Fruit fly (Drosophila melanogaster) whole organism, embryonic: Measurements from ENCODE around the gene Sdhaf3.

ENCODE experiments used
- Bdp1 ChIP-seq: fragments of 200-800 bp; sonication (Bioruptor generic); optimal IDR thresholded peaks from 3 replicates; lab custom pipeline; 2016; ENCODE audit warnings: missing biosample characterization, missing genetic modification characterization
- Bgb ChIP-seq: fragments of 200-800 bp; sonication (Bioruptor generic); IDR thresholded peaks from 2 replicates; pipeline ENCODE4 v1.3.6; 2022; ENCODE audit warnings: missing biosample characterization, missing genetic modification characterization; ENCODE audit not compliant: partially characterized antibody
- CG10209 ChIP-seq: fragments of 200-800 bp; sonication (Bioruptor generic); optimal IDR thresholded peaks from 3 replicates; lab custom pipeline; 2017; ENCODE audit warnings: missing biosample characterization, mild to moderate bottlenecking, missing genetic modification characterization, missing genetic modification reagents
- CG11504 ChIP-seq: fragments of 200-800 bp; sonication (Bioruptor generic); optimal IDR thresholded peaks from 3 replicates; lab custom pipeline; 2019; ENCODE audit warnings: missing biosample characterization, mild to moderate bottlenecking, missing genetic modification characterization, moderate library complexity
- CG13894 ChIP-seq: fragments of 200-800 bp; sonication (Bioruptor generic); optimal IDR thresholded peaks from 3 replicates; lab custom pipeline; 2018; ENCODE audit warnings: missing biosample characterization, mild to moderate bottlenecking, missing genetic modification characterization, moderate library complexity
- CG2199 ChIP-seq: fragments of 200-800 bp; sonication (Bioruptor generic); IDR thresholded peaks from 3 replicates; pipeline ENCODE4 v1.3.6; 2022; ENCODE audit warnings: missing biosample characterization, missing genetic modification characterization
- CG3163 ChIP-seq: fragments of 200-800 bp; sonication (Bioruptor generic); optimal IDR thresholded peaks from 3 replicates; lab custom pipeline; 2016; ENCODE audit warnings: missing biosample characterization, missing genetic modification characterization
- CG3281 ChIP-seq: fragments of 200-800 bp; sonication (Bioruptor generic); optimal IDR thresholded peaks from 3 replicates; lab custom pipeline; 2017; ENCODE audit warnings: missing biosample characterization, mild to moderate bottlenecking, missing genetic modification characterization
- CG4360 ChIP-seq: fragments of 200-800 bp; sonication (Bioruptor generic); IDR thresholded peaks from 2 replicates; pipeline ENCODE4 v1.3.6; 2022; ENCODE audit warnings: missing biosample characterization, missing genetic modification characterization
- CG5180 ChIP-seq: fragments of 200-800 bp; sonication (Bioruptor generic); optimal IDR thresholded peaks from 3 replicates; lab custom pipeline; 2017; ENCODE audit warnings: missing biosample characterization, missing genetic modification characterization, mild to moderate bottlenecking, moderate library complexity, missing genetic modification reagents
- CG6683 ChIP-seq: fragments of 200-800 bp; sonication (Bioruptor generic); optimal IDR thresholded peaks from 2 replicates; lab custom pipeline; 2017; ENCODE audit warnings: missing biosample characterization, mild to moderate bottlenecking, missing genetic modification characterization, missing genetic modification reagents
- CG6791 ChIP-seq: fragments of 200-800 bp; sonication (Bioruptor generic); IDR thresholded peaks from 3 replicates; pipeline ENCODE4 v1.3.6; 2022; ENCODE audit warnings: missing biosample characterization, missing genetic modification characterization; ENCODE audit not compliant: partially characterized antibody
- CG8290 ChIP-seq, 3 experiments: fragments of 200-800 bp; sonication (Bioruptor generic); optimal IDR thresholded peaks; 2 replicates each; lab custom pipeline; 2016 to 2019; ENCODE audit warnings: missing biosample characterization in 3 of 3, missing genetic modification characterization in 3 of 3, mild to moderate bottlenecking in 2 of 3, moderate library complexity in 1 of 3
- CG9215 ChIP-seq: fragments of 200-800 bp; sonication (Bioruptor generic); IDR thresholded peaks from 2 replicates; pipeline ENCODE4 v1.3.6; 2022; ENCODE audit warnings: missing biosample characterization, missing genetic modification characterization
- CG9609 ChIP-seq: fragments of 200-800 bp; sonication (Bioruptor generic); optimal IDR thresholded peaks from 3 replicates; lab custom pipeline; 2016; ENCODE audit warnings: missing biosample characterization, missing genetic modification characterization
- CG9817 ChIP-seq: fragments of 200-800 bp; sonication (Bioruptor generic); optimal IDR thresholded peaks from 2 replicates; lab custom pipeline; 2018; ENCODE audit warnings: missing biosample characterization, mild to moderate bottlenecking, missing genetic modification characterization, moderate library complexity
- D19A ChIP-seq: fragments of 200-800 bp; optimal IDR thresholded peaks from 3 replicates; lab custom pipeline; 2019; ENCODE audit warnings: missing biosample characterization, mild to moderate bottlenecking, missing genetic modification characterization, moderate library complexity
- Deaf1 ChIP-seq: fragments of 200-800 bp; optimal IDR thresholded peaks from 3 replicates; lab custom pipeline; 2019; ENCODE audit warnings: missing biosample characterization, mild to moderate bottlenecking, missing genetic modification characterization, moderate library complexity
- Fer1 ChIP-seq: fragments of 200-800 bp; sonication (Bioruptor generic); optimal IDR thresholded peaks from 2 replicates; lab custom pipeline; 2017; ENCODE audit warnings: missing biosample characterization, mild to moderate bottlenecking, missing genetic modification characterization
- Hmx ChIP-seq: fragments of 200-800 bp; sonication (Bioruptor generic); optimal IDR thresholded peaks from 2 replicates; lab custom pipeline; 2016; ENCODE audit warnings: missing biosample characterization, missing genetic modification characterization
- Jarid2 ChIP-seq: fragments of 200-800 bp; sonication (Bioruptor generic); optimal IDR thresholded peaks from 3 replicates; lab custom pipeline; 2017; ENCODE audit warnings: mild to moderate bottlenecking, missing biosample characterization, missing genetic modification reagents, missing genetic modification characterization
- Kr ChIP-seq: fragments of 200-800 bp; sonication (Bioruptor generic); optimal IDR thresholded peaks from 2 replicates; lab custom pipeline; 2017; ENCODE audit warnings: missing biosample characterization, mild to moderate bottlenecking, missing genetic modification characterization
- MBD-R2 ChIP-seq: fragments of 200-800 bp; sonication (Bioruptor generic); IDR thresholded peaks from 2 replicates; pipeline ENCODE4 v1.3.6; 2022; ENCODE audit warnings: missing biosample characterization, missing genetic modification characterization
- Med ChIP-seq: fragments of 200-800 bp; sonication (Bioruptor generic); peaks from one replicate; lab custom pipeline; 2016; ENCODE audit warnings: missing biosample characterization, missing genetic modification characterization, mild to moderate bottlenecking, inconsistent platforms, moderate library complexity
- Opbp ChIP-seq: fragments of 200-800 bp; sonication (Bioruptor generic); IDR thresholded peaks from 3 replicates; pipeline ENCODE4 v1.3.6; 2022; ENCODE audit warnings: missing biosample characterization, missing genetic modification characterization; ENCODE audit not compliant: partially characterized antibody
- Ssrp ChIP-seq: fragments of 200-800 bp; sonication (Bioruptor generic); optimal IDR thresholded peaks from 2 replicates; lab custom pipeline; 2018; ENCODE audit warnings: missing biosample characterization, mild to moderate bottlenecking, missing genetic modification characterization, moderate library complexity
- Trl ChIP-seq, 3 experiments: fragments of >200 bp in 2 of 3; fragments of 200-800 bp in 1 of 3; sonication (Bioruptor generic) in 1 of 3; optimal IDR thresholded peaks; 2 replicates in 1 of 3; 3 replicates in 2 of 3; lab custom pipeline; 2016 to 2017; ENCODE audit warnings: missing biosample characterization in 1 of 3, missing genetic modification characterization in 1 of 3
- abd-A ChIP-seq: fragments of 200-800 bp; sonication (Bioruptor generic); optimal IDR thresholded peaks from 3 replicates; lab custom pipeline; 2019; ENCODE audit warnings: missing biosample characterization, mild to moderate bottlenecking, missing genetic modification characterization, moderate library complexity
- bbx ChIP-seq: fragments of 200-800 bp; sonication (Bioruptor generic); IDR thresholded peaks from 2 replicates; pipeline ENCODE4 v1.3.6; 2022; ENCODE audit warnings: missing biosample characterization, missing genetic modification characterization; ENCODE audit not compliant: partially characterized antibody
- bowl ChIP-seq: fragments of 200-800 bp; sonication (Bioruptor generic); IDR thresholded peaks from 2 replicates; pipeline ENCODE4 v1.3.6; 2022; ENCODE audit warnings: missing biosample characterization, missing genetic modification characterization
- chm ChIP-seq: fragments of 200-800 bp; sonication (Bioruptor generic); IDR thresholded peaks from 2 replicates; pipeline ENCODE4 v1.3.6; 2022; ENCODE audit warnings: missing biosample characterization, missing genetic modification characterization
- ci ChIP-seq: fragments of 200-800 bp; sonication (Bioruptor generic); IDR thresholded peaks from 3 replicates; pipeline ENCODE4 v1.3.6; 2022; ENCODE audit warnings: missing biosample characterization, missing genetic modification characterization
- eve ChIP-seq, 2 experiments: fragments of >200 bp; optimal IDR thresholded peaks; 2 replicates each; lab custom pipeline; 2017; ENCODE audit warnings: missing biosample characterization in 2 of 2, missing genetic modification characterization in 2 of 2
- gcm ChIP-seq: fragments of 200-800 bp; sonication (Bioruptor generic); optimal IDR thresholded peaks from 2 replicates; lab custom pipeline; 2019; ENCODE audit warnings: missing biosample characterization, mild to moderate bottlenecking, missing genetic modification characterization, moderate library complexity
- hkb ChIP-seq, 2 experiments: fragments of 200-800 bp in 1 of 2; fragments of >200 bp in 1 of 2; sonication (Bioruptor generic) in 1 of 2; IDR thresholded peaks in 1 of 2; optimal IDR thresholded peaks in 1 of 2; 2 replicates each; pipeline versions ENCODE4 v1.3.6 to Lab custom; 2017 to 2022; ENCODE audit warnings: missing biosample characterization in 1 of 2, missing genetic modification characterization in 1 of 2
- lbe ChIP-seq: fragments of 200-800 bp; sonication (Bioruptor generic); optimal IDR thresholded peaks from 2 replicates; lab custom pipeline; 2016; ENCODE audit warnings: missing biosample characterization, mild to moderate bottlenecking, missing genetic modification characterization
- maf-S ChIP-seq: fragments of 200-800 bp; sonication (Bioruptor generic); optimal IDR thresholded peaks from 2 replicates; lab custom pipeline; 2016; ENCODE audit warnings: missing biosample characterization, missing genetic modification characterization
- nom ChIP-seq: fragments of 200-800 bp; sonication (Bioruptor generic); optimal IDR thresholded peaks from 2 replicates; lab custom pipeline; 2017; ENCODE audit warnings: missing biosample characterization, missing genetic modification characterization, mild to moderate bottlenecking, moderate library complexity, missing genetic modification reagents
- otp ChIP-seq: fragments of 200-800 bp; sonication (Bioruptor generic); IDR thresholded peaks from 3 replicates; pipeline ENCODE4, ENCODE4 v1.3.6; 2022; ENCODE audit warnings: missing biosample characterization, missing genetic modification characterization
- pros ChIP-seq: fragments of 200-800 bp; sonication (Bioruptor generic); optimal IDR thresholded peaks from 3 replicates; lab custom pipeline; 2019; ENCODE audit warnings: missing biosample characterization, mild to moderate bottlenecking, missing genetic modification characterization, moderate library complexity
- row ChIP-seq: fragments of 200-800 bp; sonication (Bioruptor generic); IDR thresholded peaks from 3 replicates; pipeline ENCODE4 v1.3.6; 2022; ENCODE audit warnings: missing biosample characterization, missing genetic modification characterization
- sens ChIP-seq: fragments of 200-800 bp; sonication (Bioruptor generic); peaks from one replicate; lab custom pipeline; 2016; ENCODE audit warnings: missing biosample characterization, missing genetic modification characterization
- usp ChIP-seq: fragments of >200 bp; optimal IDR thresholded peaks from 2 replicates; lab custom pipeline; 2017; ENCODE audit warnings: missing biosample characterization, missing genetic modification characterization
- vvl ChIP-seq: fragments of 200-800 bp; sonication (Bioruptor generic); IDR thresholded peaks from 2 replicates; pipeline ENCODE4 v1.3.6; 2022; ENCODE audit warnings: missing biosample characterization, missing genetic modification characterization

Sdhaf3 gene

dm6 chr3R:16502595-16503305 is 20.5 kb upstream of the Sdhaf3 start, which contains the start of gene CG42342:
CG42342 (plus strand) TSS chr3R:16502770.
- TF ChIP-seq row (GFP tag; lab: Robert Waterston, UW), result no peak
- TF ChIP-seq hkb (optimal IDR thresholded peaks at IDR 0.05; lab: Kevin White, UChicago), result no peak
- 0 out of 2 replicates have a peak, but pooled peaks have one; percentile 10 for TF ChIP-seq hkb (GFP tag; IDR thresholded peaks at IDR 0.05; lab: Robert Waterston, UW)
- TF ChIP-seq CG11504, result peak; percentile 15
- 0 out of 3 replicates have a peak, but pooled peaks have one; percentile 12 for TF ChIP-seq CG2199
- TF ChIP-seq Jarid2, result peak; percentile 89
- peak; percentile 20 for TF ChIP-seq nom (GFP tag; lab: Kevin White, UChicago)
- peak; percentile 7 for TF ChIP-seq CG13894 (tag; lab: Kevin White, UChicago)
- TF ChIP-seq Hmx (GFP tag; lab: Kevin White, UChicago), result no peak
- TF ChIP-seq Trl (optimal IDR thresholded peaks at IDR 0.05; lab: Kevin White, UChicago), result peak; percentile 27 to 48
- no peak for TF ChIP-seq Trl (GFP tag; optimal IDR thresholded peaks at IDR 0.05; lab: Kevin White, UChicago)
- peak; percentile 19 for TF ChIP-seq abd-A
- TF ChIP-seq D19A (tag; lab: Kevin White, UChicago), result peak; percentile 3
- 0 out of 2 replicates have a peak, but pooled peaks have one; percentile 15 for TF ChIP-seq CG4360 (GFP tag; lab: Robert Waterston, UW)
- 0 out of 3 replicates have a peak, but pooled peaks have one; percentile 47 for TF ChIP-seq CG6791
- TF ChIP-seq MBD-R2 (GFP tag; lab: Robert Waterston, UW), result no peak
- no peak for TF ChIP-seq lbe (GFP tag; lab: Kevin White, UChicago)
- TF ChIP-seq Opbp (GFP tag; lab: Robert Waterston, UW), result peak; percentile 49; the same call in 2 of the 3 replicates
- TF ChIP-seq pros (GFP tag; lab: Kevin White, UChicago), result peak; percentile 56
- peak; percentile 36; the same call in 1 of the 2 replicates for TF ChIP-seq bbx (GFP tag; lab: Robert Waterston, UW)
- TF ChIP-seq Bgb (GFP tag; lab: Robert Waterston, UW), result peak; percentile 45; the same call in 1 of the 2 replicates
- no peak for TF ChIP-seq CG10209 (GFP tag; lab: Kevin White, UChicago)
- TF ChIP-seq CG9817 (tag; lab: Kevin White, UChicago), result no peak
- TF ChIP-seq chm (GFP tag; lab: Robert Waterston, UW), result peak; percentile 46
- peak; percentile 99 for TF ChIP-seq CG5180 (GFP tag; lab: Kevin White, UChicago)
- no peak for TF ChIP-seq CG9609 (GFP tag; lab: Kevin White, UChicago)
- 0 out of 3 replicates have a peak, but pooled peaks have one; percentile 6 for TF ChIP-seq ci (GFP tag; lab: Robert Waterston, UW)
- TF ChIP-seq CG9215, result no peak
- peak; percentile 6 for TF ChIP-seq Fer1
- no peak for TF ChIP-seq CG6683 (GFP tag; lab: Kevin White, UChicago)
- TF ChIP-seq CG8290 (GFP tag; optimal IDR thresholded peaks at IDR 0.05; lab: Kevin White, UChicago), result no peak
- TF ChIP-seq CG8290 (tag; optimal IDR thresholded peaks at IDR 0.05; lab: Kevin White, UChicago), result peak in 1 of 2 experiments; percentile 40
- TF ChIP-seq eve (GFP tag; optimal IDR thresholded peaks at IDR 0.05; lab: Kevin White, UChicago), result peak in 1 of 2 experiments; percentile 11
- TF ChIP-seq Deaf1 (tag; lab: Kevin White, UChicago), result peak; percentile 42
- no peak for TF ChIP-seq Bdp1
- peak; percentile 88 for TF ChIP-seq CG3163 (GFP tag; lab: Kevin White, UChicago)
- peak; percentile 65 for TF ChIP-seq vvl
- peak; percentile 38 for TF ChIP-seq gcm
- TF ChIP-seq Kr (GFP tag; lab: Kevin White, UChicago), result peak; percentile 16
- peak; percentile 75 for TF ChIP-seq Med (GFP tag; lab: Kevin White, UChicago)
- TF ChIP-seq CG3281 (GFP tag; lab: Kevin White, UChicago), result no peak
- TF ChIP-seq bowl, result no peak
- TF ChIP-seq sens (GFP tag; lab: Kevin White, UChicago), result peak; percentile 80
- 0 out of 3 replicates have a peak, but pooled peaks have one; percentile 14 for TF ChIP-seq otp (GFP tag; lab: Robert Waterston, UW)
- TF ChIP-seq maf-S (GFP tag; lab: Kevin White, UChicago), result no peak
- TF ChIP-seq usp (GFP tag; lab: Kevin White, UChicago), result no peak
- TF ChIP-seq Ssrp (tag; lab: Kevin White, UChicago), result no peak
